Worm (Caenorhabditis elegans): ENCODE measurements around the gene lgc-58.

The lgc-58 gene

ce11 chrX:6091967-6092366 lies 16.7 kb downstream of the lgc-58 start, which contains the start of gene hsp-3:
Gene hsp-3, minus strand, starts transcription at chrX:6092124.
- peak; percentile 97 for TF ChIP-seq madf-3 (GFP tag; IDR thresholded peaks at IDR 0.05)
- no peak for TF ChIP-seq xnd-1 (tag; optimal IDR thresholded peaks at IDR 0.05)
- no peak for TF ChIP-seq Y79H2A.3 (GFP tag; conservative IDR thresholded peaks at IDR 0.05)
- TF ChIP-seq hlh-12 (tag; optimal IDR thresholded peaks at IDR 0.05) = no peak
- peak; percentile 72; the same call in 1 of the 2 replicates for TF ChIP-seq bed-2 (GFP tag; IDR thresholded peaks at IDR 0.05)
- peak; percentile 93 for TF ChIP-seq ztf-22 (GFP tag; optimal IDR thresholded peaks at IDR 0.05)
- TF ChIP-seq lin-26 (GFP tag; IDR thresholded peaks at IDR 0.05) = peak; percentile 90
- peak; percentile 78 for TF ChIP-seq B0035.1 (tag; optimal IDR thresholded peaks at IDR 0.05)
- no peak for TF ChIP-seq hlh-26 (GFP tag; conservative IDR thresholded peaks at IDR 0.05)
- TF ChIP-seq nfyb-1 (GFP tag; IDR thresholded peaks at IDR 0.05) = peak; percentile 100
- peak; percentile 86 for TF ChIP-seq unc-62 (GFP tag; optimal IDR thresholded peaks at IDR 0.05)
- TF ChIP-seq ztf-3 (GFP tag; optimal IDR thresholded peaks at IDR 0.05) = peak; percentile 85
- peak; percentile 97 for TF ChIP-seq nhr-90 (tag; optimal IDR thresholded peaks at IDR 0.05)
- peak; percentile 95 for TF ChIP-seq ztf-26 (tag; optimal IDR thresholded peaks at IDR 0.05)
- no peak for TF ChIP-seq dpff-1 (tag; optimal IDR thresholded peaks at IDR 0.05)
- peak; percentile 84 for TF ChIP-seq cebp-1 (GFP tag; IDR thresholded peaks at IDR 0.05)
- peak; percentile 93 for TF ChIP-seq cebp-1 (tag; optimal IDR thresholded peaks at IDR 0.05)
- no peak for TF ChIP-seq efl-1 (GFP tag; optimal IDR thresholded peaks at IDR 0.05)
- TF ChIP-seq nfya-2 (GFP tag; IDR thresholded peaks at IDR 0.05) = peak; percentile 99
- TF ChIP-seq madf-6 (GFP tag; IDR thresholded peaks at IDR 0.05) = no peak
- no peak for TF ChIP-seq lag-1 (GFP tag; IDR thresholded peaks at IDR 0.05)
- TF ChIP-seq F55B11.4 (tag; optimal IDR thresholded peaks at IDR 0.05; ENCODE audit: borderline replicate concordance, insufficient read depth) = no peak
- peak; percentile 33 for TF ChIP-seq B0261.1 (tag; optimal IDR thresholded peaks at IDR 0.05)
- no peak for TF ChIP-seq Y53F4B.3 (GFP tag; IDR thresholded peaks at IDR 0.05)
- TF ChIP-seq K11D2.4 (GFP tag; IDR thresholded peaks at IDR 0.05) = peak; percentile 93
- TF ChIP-seq hsf-1 (GFP tag; IDR thresholded peaks at IDR 0.05) = no peak
- TF ChIP-seq hmg-1.2 (GFP tag; IDR thresholded peaks at IDR 0.05) = peak; percentile 95
- peak; percentile 88 for TF ChIP-seq repo-1 (tag; optimal IDR thresholded peaks at IDR 0.05)
- TF ChIP-seq zim-3 (tag; optimal IDR thresholded peaks at IDR 0.05) = peak; percentile 83
- peak; percentile 92 for TF ChIP-seq let-526 (GFP tag; IDR thresholded peaks at IDR 0.05)
- peak; percentile 85 for TF ChIP-seq ztf-6 (GFP tag; IDR thresholded peaks at IDR 0.05)
- peak; percentile 100 for TF ChIP-seq nhr-80 (tag; optimal IDR thresholded peaks at IDR 0.05)
- no peak for TF ChIP-seq attf-6 (GFP tag; IDR thresholded peaks at IDR 0.05)
- TF ChIP-seq unc-130 (GFP tag; optimal IDR thresholded peaks at IDR 0.05) = no peak
- TF ChIP-seq madf-8 (GFP tag; conservative IDR thresholded peaks at IDR 0.05) = no peak
- peak; percentile 83 for TF ChIP-seq F22D6.2 (tag; optimal IDR thresholded peaks at IDR 0.05)
- TF ChIP-seq lir-1 (GFP tag; conservative IDR thresholded peaks at IDR 0.05) = peak; percentile 95
- peak; percentile 96 for TF ChIP-seq lin-40 (tag; optimal IDR thresholded peaks at IDR 0.05)
- peak; percentile 5 for TF ChIP-seq ceh-79 (tag; optimal IDR thresholded peaks at IDR 0.05)
- peak; percentile 74 for TF ChIP-seq ztf-18 (tag; optimal IDR thresholded peaks at IDR 0.05)
- TF ChIP-seq F57C9.4 (tag; optimal IDR thresholded peaks at IDR 0.05) = peak; percentile 11
- TF ChIP-seq nfya-1 (tag; optimal IDR thresholded peaks at IDR 0.05; ENCODE audit: borderline replicate concordance, insufficient read depth) = no peak
- TF ChIP-seq mxl-1 (tag; optimal IDR thresholded peaks at IDR 0.05) = no peak
- peak; percentile 5 for TF ChIP-seq mel-28 (tag; optimal IDR thresholded peaks at IDR 0.05; ENCODE audit: borderline replicate concordance)
- no peak for TF ChIP-seq cebp-2 (GFP tag; IDR thresholded peaks at IDR 0.05)
- TF ChIP-seq egl-18 (GFP tag; IDR thresholded peaks at IDR 0.05) = peak; percentile 82; the same call in 1 of the 2 replicates
- TF ChIP-seq ets-4 (GFP tag; optimal IDR thresholded peaks at IDR 0.05) = peak; percentile 99
- no peak for TF ChIP-seq F49E8.2 (tag; optimal IDR thresholded peaks at IDR 0.05; ENCODE audit: insufficient read depth)
- TF ChIP-seq athp-1 (tag; optimal IDR thresholded peaks at IDR 0.05) = peak; percentile 76

All from whole organism, young adult.